Fruit fly (Drosophila melanogaster): Measurements from ENCODE around the gene CG6664.

Gene CG6664

dm6 chr3L:17003251-17004171 is 12.5 kb downstream of the CG6664 start (continued):
- peak; percentile 15 for TF ChIP-seq HHEX (GFP tag; optimal IDR thresholded peaks at IDR 0.05)
- 0 out of 3 replicates have a peak, but pooled peaks have one; percentile 30 for TF ChIP-seq otp (GFP tag; IDR thresholded peaks at IDR 0.05)
- peak; percentile 69 for TF ChIP-seq Hey (tag; optimal IDR thresholded peaks at IDR 0.05)
- no peak for TF ChIP-seq PHDP (tag; optimal IDR thresholded peaks at IDR 0.05)
- TF ChIP-seq CG11504 (tag; optimal IDR thresholded peaks at IDR 0.05) = no peak
- peak; percentile 7 for TF ChIP-seq CG6683 (GFP tag; optimal IDR thresholded peaks at IDR 0.05)
- TF ChIP-seq CG6689 (GFP tag; IDR thresholded peaks at IDR 0.05) = no peak
- peak; percentile 64 for TF ChIP-seq caup (GFP tag; optimal IDR thresholded peaks at IDR 0.05; ENCODE audit: severe bottlenecking)
- no peak for TF ChIP-seq gce (GFP tag; IDR thresholded peaks at IDR 0.05)
- no peak for TF ChIP-seq Ravus (GFP tag; IDR thresholded peaks at IDR 0.05)
- TF ChIP-seq wor (GFP tag; IDR thresholded peaks at IDR 0.05) = no peak
- TF ChIP-seq CG17359 (tag; optimal IDR thresholded peaks at IDR 0.05) = no peak
- no peak for TF ChIP-seq Kr (GFP tag; optimal IDR thresholded peaks at IDR 0.05)
- peak; percentile 28 for TF ChIP-seq fd64A (GFP tag; optimal IDR thresholded peaks at IDR 0.05)
- TF ChIP-seq slbo (GFP tag; IDR thresholded peaks at IDR 0.05) = peak; percentile 56
- TF ChIP-seq Sox102F (GFP tag; optimal IDR thresholded peaks at IDR 0.05) = peak; percentile 17
- no peak for TF ChIP-seq Camta (GFP tag; optimal IDR thresholded peaks at IDR 0.05)
- TF ChIP-seq CG10209 (GFP tag; optimal IDR thresholded peaks at IDR 0.05) = no peak
- TF ChIP-seq usp (GFP tag; optimal IDR thresholded peaks at IDR 0.05) = no peak
- no peak for TF ChIP-seq sens (GFP tag)
- 0 out of 3 replicates have a peak, but pooled peaks have one; percentile 14 for TF ChIP-seq CG2199 (GFP tag; IDR thresholded peaks at IDR 0.05)
- TF ChIP-seq CG4424 (GFP tag; optimal IDR thresholded peaks at IDR 0.05) = no peak
- TF ChIP-seq CG1024 (GFP tag; IDR thresholded peaks at IDR 0.05) = no peak
- peak; percentile 18 for TF ChIP-seq CG15514 (GFP tag; optimal IDR thresholded peaks at IDR 0.05)
- TF ChIP-seq Med (GFP tag) = peak; percentile 42
- TF ChIP-seq CG3838 (GFP tag; optimal IDR thresholded peaks at IDR 0.05) = no peak
- TF ChIP-seq croc (GFP tag; conservative IDR thresholded peaks at IDR 0.05) = no peak
- no peak for TF ChIP-seq chif (GFP tag; optimal IDR thresholded peaks at IDR 0.05)
- TF ChIP-seq Hmr (GFP tag; optimal IDR thresholded peaks at IDR 0.05) = peak; percentile 58
- no peak for TF ChIP-seq insv (GFP tag; optimal IDR thresholded peaks at IDR 0.05)
- TF ChIP-seq ase (GFP tag; IDR thresholded peaks at IDR 0.05) = 0 out of 3 replicates have a peak, but pooled peaks have one; percentile 28
- no peak for TF ChIP-seq CG15696 (tag; optimal IDR thresholded peaks at IDR 0.05)
- peak in 1 of 2 experiments; percentile 33 for TF ChIP-seq Hr51 (GFP tag; optimal IDR thresholded peaks at IDR 0.05)
- no peak for TF ChIP-seq Nf-YC (tag; optimal IDR thresholded peaks at IDR 0.05)
- TF ChIP-seq D19B (GFP tag; optimal IDR thresholded peaks at IDR 0.05) = peak; percentile 40
- no peak for TF ChIP-seq CG17385 (GFP tag; optimal IDR thresholded peaks at IDR 0.05)
- no peak for TF ChIP-seq CG8478 (optimal IDR thresholded peaks at IDR 0.05)
- TF ChIP-seq CG12299 (tag; optimal IDR thresholded peaks at IDR 0.05) = peak; percentile 11
- TF ChIP-seq tx (GFP tag; optimal IDR thresholded peaks at IDR 0.05) = no peak
- TF ChIP-seq CG12769 (tag; optimal IDR thresholded peaks at IDR 0.05) = peak; percentile 77
- no peak for TF ChIP-seq CG10274 (GFP tag; optimal IDR thresholded peaks at IDR 0.05)
- no peak for TF ChIP-seq dysf (GFP tag; IDR thresholded peaks at IDR 0.05)
- TF ChIP-seq Lhr (GFP tag; optimal IDR thresholded peaks at IDR 0.05) = no peak
- no peak for TF ChIP-seq jigr1 (GFP tag; IDR thresholded peaks at IDR 0.05)
- TF ChIP-seq Blimp-1 (GFP tag; optimal IDR thresholded peaks at IDR 0.05) = peak; percentile 7
- no peak for TF ChIP-seq CG17612 (GFP tag; IDR thresholded peaks at IDR 0.05)
- 0 out of 3 replicates have a peak, but pooled peaks have one; percentile 45 for TF ChIP-seq row (GFP tag; IDR thresholded peaks at IDR 0.05)
- peak; percentile 52 for TF ChIP-seq sd (tag; optimal IDR thresholded peaks at IDR 0.05)
